Fruit fly (Drosophila melanogaster): ENCODE measurements around the gene CG15211.

Gene CG15211

DNA sequence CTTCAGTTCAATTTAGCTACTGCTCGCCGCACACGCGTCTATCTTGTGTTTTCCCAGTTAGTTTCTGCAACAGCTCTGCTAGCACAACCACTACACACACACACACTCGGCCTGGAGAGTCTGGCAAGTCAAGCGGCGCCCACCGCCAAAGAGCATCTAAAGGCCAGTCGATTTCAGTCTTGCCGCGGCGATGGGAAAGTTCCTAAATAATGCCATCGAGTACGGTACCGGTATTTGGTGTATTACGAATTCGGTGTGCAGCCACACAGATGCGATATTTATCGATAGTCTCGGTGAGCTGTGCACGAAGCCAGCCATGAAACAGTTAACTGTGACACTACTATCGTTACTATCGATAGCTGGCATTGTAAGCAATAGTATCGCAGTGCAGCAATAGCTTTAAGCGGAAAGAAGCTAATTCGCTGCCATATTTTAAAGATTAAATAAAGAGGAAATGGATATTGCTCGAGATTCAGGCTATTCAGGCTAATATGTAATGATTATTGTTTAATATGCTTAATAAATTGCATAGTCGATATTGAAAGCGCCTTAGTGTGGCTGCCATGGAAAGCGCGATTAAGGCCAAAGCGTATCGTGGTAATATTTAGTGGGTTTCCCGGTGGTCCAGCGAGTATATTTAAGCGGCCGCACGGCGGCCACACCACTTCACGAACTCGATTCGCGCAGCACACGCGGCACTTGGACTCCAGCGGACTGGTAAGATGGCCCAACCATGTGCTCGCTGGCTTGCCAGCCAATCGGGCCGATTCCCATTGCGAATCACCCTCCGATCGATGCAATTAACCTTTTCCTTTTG is 27.4 kb upstream of the CG15211 start, which contains the start of gene stx (continued):
- TF ChIP-seq CG18764 (GFP tag; optimal IDR thresholded peaks at IDR 0.05), result no peak
- TF ChIP-seq Camta (GFP tag; optimal IDR thresholded peaks at IDR 0.05), result no peak
- TF ChIP-seq eyg (GFP tag; optimal IDR thresholded peaks at IDR 0.05), result no peak
- TF ChIP-seq D (optimal IDR thresholded peaks at IDR 0.05), result peak; percentile 39
- TF ChIP-seq D (GFP tag; optimal IDR thresholded peaks at IDR 0.05), result no peak
- no peak for TF ChIP-seq CG4854 (GFP tag; optimal IDR thresholded peaks at IDR 0.05)
- TF ChIP-seq Fer1 (GFP tag; optimal IDR thresholded peaks at IDR 0.05), result peak; percentile 51
- no peak for TF ChIP-seq NK7.1 (GFP tag; optimal IDR thresholded peaks at IDR 0.05)
- TF ChIP-seq nmo (GFP tag; optimal IDR thresholded peaks at IDR 0.05), result peak; percentile 64
- TF ChIP-seq Pdp1 (GFP tag; optimal IDR thresholded peaks at IDR 0.05), result no peak
- peak; percentile 9 for TF ChIP-seq BtbVII (GFP tag; optimal IDR thresholded peaks at IDR 0.05)
- TF ChIP-seq so (GFP tag; IDR thresholded peaks at IDR 0.05), result peak; percentile 32; the same call in 1 of the 3 replicates
- peak; percentile 28 for TF ChIP-seq CG10431 (GFP tag; optimal IDR thresholded peaks at IDR 0.05)
- TF ChIP-seq Taf1 (GFP tag; IDR thresholded peaks at IDR 0.05), result peak; percentile 8; the same call in 1 of the 2 replicates
- TF ChIP-seq NfI (GFP tag; optimal IDR thresholded peaks at IDR 0.05), result peak; percentile 3
- TF ChIP-seq esg (GFP tag; conservative IDR thresholded peaks at IDR 0.05), result no peak
- peak; percentile 17; the same call in 1 of the 2 replicates for TF ChIP-seq Rx (GFP tag; IDR thresholded peaks at IDR 0.05)
- peak; percentile 26 for TF ChIP-seq CG15514 (GFP tag; optimal IDR thresholded peaks at IDR 0.05)
- no peak for TF ChIP-seq Nf-YA (GFP tag; IDR thresholded peaks at IDR 0.05)
- TF ChIP-seq CG13287 (GFP tag; IDR thresholded peaks at IDR 0.05; ENCODE audit: partially characterized antibody), result peak; percentile 95
- TF ChIP-seq prd (optimal IDR thresholded peaks at IDR 0.05), result no peak
- TF ChIP-seq prd (GFP tag; IDR thresholded peaks at IDR 0.05), result 0 out of 3 replicates have a peak, but pooled peaks have one; percentile 11
- TF ChIP-seq ranshi (GFP tag; IDR thresholded peaks at IDR 0.05), result peak; percentile 57; the same call in 1 of the 2 replicates
- no peak for TF ChIP-seq Six4 (GFP tag; optimal IDR thresholded peaks at IDR 0.05)
- peak; percentile 54; the same call in 1 of the 3 replicates for TF ChIP-seq Mrtf (GFP tag; IDR thresholded peaks at IDR 0.05)
- TF ChIP-seq Hey (tag; optimal IDR thresholded peaks at IDR 0.05), result no peak
- TF ChIP-seq ac (GFP tag; optimal IDR thresholded peaks at IDR 0.05), result no peak
- peak; percentile 94 for TF ChIP-seq CG34224 (GFP tag; IDR thresholded peaks at IDR 0.05; ENCODE audit: partially characterized antibody)
- TF ChIP-seq schlank (tag; optimal IDR thresholded peaks at IDR 0.05), result peak; percentile 5
- TF ChIP-seq HLH4C (GFP tag; IDR thresholded peaks at IDR 0.05; ENCODE audit: partially characterized antibody), result peak; percentile 96
- TF ChIP-seq Oli (tag; optimal IDR thresholded peaks at IDR 0.05), result no peak
- no peak for TF ChIP-seq Max (GFP tag; optimal IDR thresholded peaks at IDR 0.05)
- TF ChIP-seq Dbx (GFP tag; IDR thresholded peaks at IDR 0.05), result peak; percentile 63; the same call in 2 of the 3 replicates
- TF ChIP-seq CG12942 (GFP tag; optimal IDR thresholded peaks at IDR 0.05), result no peak
- TF ChIP-seq CG3838 (GFP tag; optimal IDR thresholded peaks at IDR 0.05), result no peak
- peak in 1 of 2 experiments; percentile 50 for TF ChIP-seq Hr78 (GFP tag; optimal IDR thresholded peaks at IDR 0.05)
- TF ChIP-seq tap (tag; optimal IDR thresholded peaks at IDR 0.05), result no peak
- TF ChIP-seq ftz-f1 (GFP tag; optimal IDR thresholded peaks at IDR 0.05), result no peak
- TF ChIP-seq CG15601 (tag; optimal IDR thresholded peaks at IDR 0.05), result peak; percentile 8
- TF ChIP-seq CHES-1-like (GFP tag; optimal IDR thresholded peaks at IDR 0.05), result peak; percentile 33
- no peak for TF ChIP-seq CG6765 (GFP tag; optimal IDR thresholded peaks at IDR 0.05)
- peak; percentile 51 for TF ChIP-seq CG34376 (GFP tag; optimal IDR thresholded peaks at IDR 0.05)
- 0 out of 2 replicates have a peak, but pooled peaks have one; percentile 41 for TF ChIP-seq toy (GFP tag; IDR thresholded peaks at IDR 0.05)
- TF ChIP-seq CG1233 (GFP tag; optimal IDR thresholded peaks at IDR 0.05), result no peak
- peak; percentile 69 for TF ChIP-seq row (GFP tag; IDR thresholded peaks at IDR 0.05)
- no peak for TF ChIP-seq mam (GFP tag; optimal IDR thresholded peaks at IDR 0.05)
- peak; percentile 18 for TF ChIP-seq cwo (GFP tag; optimal IDR thresholded peaks at IDR 0.05)
- no peak for TF ChIP-seq CG1832 (GFP tag; optimal IDR thresholded peaks at IDR 0.05)
- TF ChIP-seq CG6175 (GFP tag; IDR thresholded peaks at IDR 0.05), result 0 out of 3 replicates have a peak, but pooled peaks have one; percentile 36
